Fruit fly (Drosophila melanogaster) whole organism, prepupa: ENCODE data around the gene CG9135.

Source experiments
- Blimp-1 ChIP-seq: fragments of 200-800 bp; sonication (Bioruptor generic); optimal IDR thresholded peaks from 3 replicates; lab custom pipeline; 2017; ENCODE audit warnings: missing biosample characterization, missing genetic modification characterization, mild to moderate bottlenecking, moderate library complexity, missing genetic modification reagents
- CG10669 ChIP-seq: fragments of 200-800 bp; sonication (Bioruptor generic); optimal IDR thresholded peaks from 3 replicates; lab custom pipeline; 2018; ENCODE audit warnings: missing biosample characterization, mild to moderate bottlenecking, missing genetic modification characterization, moderate library complexity
- CG11294 ChIP-seq: fragments of 200-800 bp; sonication (Bioruptor generic); IDR thresholded peaks from 2 replicates; pipeline ENCODE4 v1.3.6; 2022; ENCODE audit warnings: missing biosample characterization, missing genetic modification characterization
- CG11762 ChIP-seq: fragments of 200-800 bp; sonication (Bioruptor generic); optimal IDR thresholded peaks from 3 replicates; lab custom pipeline; 2016; ENCODE audit warnings: missing biosample characterization, missing genetic modification characterization; ENCODE audit not compliant: insufficient read depth
- CG11902 ChIP-seq: fragments of 200-800 bp; sonication (Bioruptor generic); optimal IDR thresholded peaks from 3 replicates; lab custom pipeline; 2016; ENCODE audit warnings: missing biosample characterization, missing genetic modification characterization
- CG15336 ChIP-seq: fragments of 200-800 bp; sonication (Bioruptor generic); IDR thresholded peaks from 2 replicates; pipeline ENCODE4 v1.3.6; 2022; ENCODE audit warnings: missing biosample characterization, missing genetic modification characterization
- CG1621 ChIP-seq: fragments of 200-800 bp; sonication (Bioruptor generic); optimal IDR thresholded peaks from 3 replicates; lab custom pipeline; 2018; ENCODE audit warnings: missing biosample characterization, mild to moderate bottlenecking, missing genetic modification characterization
- CG3032 ChIP-seq: fragments of 200-800 bp; optimal IDR thresholded peaks from 2 replicates; lab custom pipeline; 2019; ENCODE audit warnings: missing biosample characterization, mild to moderate bottlenecking, missing genetic modification characterization, moderate library complexity
- CG32006 ChIP-seq: fragments of 200-800 bp; sonication (Bioruptor generic); optimal IDR thresholded peaks from 3 replicates; lab custom pipeline; 2017; ENCODE audit warnings: missing biosample characterization, mild to moderate bottlenecking, missing genetic modification characterization
- CG34406 ChIP-seq: fragments of 200-800 bp; sonication (Bioruptor generic); optimal IDR thresholded peaks from 3 replicates; lab custom pipeline; 2016; ENCODE audit warnings: missing biosample characterization, missing genetic modification characterization
- CG4318 ChIP-seq: fragments of 200-800 bp; sonication (Bioruptor generic); optimal IDR thresholded peaks from 3 replicates; lab custom pipeline; 2017; ENCODE audit warnings: missing biosample characterization, mild to moderate bottlenecking, missing genetic modification characterization
- CG6276 ChIP-seq: fragments of 200-800 bp; sonication (Bioruptor generic); optimal IDR thresholded peaks from 2 replicates; lab custom pipeline; 2017; ENCODE audit warnings: missing biosample characterization, mild to moderate bottlenecking, missing genetic modification characterization
- CG6792 ChIP-seq: fragments of 200-800 bp; sonication (Bioruptor generic); optimal IDR thresholded peaks from 3 replicates; lab custom pipeline; 2016; ENCODE audit warnings: missing biosample characterization, missing genetic modification characterization
- CG6808 ChIP-seq: fragments of 200-800 bp; sonication (Bioruptor generic); optimal IDR thresholded peaks from 3 replicates; lab custom pipeline; 2017; ENCODE audit warnings: missing biosample characterization, missing genetic modification characterization, mild to moderate bottlenecking, moderate library complexity, missing genetic modification reagents
- CG8632 ChIP-seq: fragments of 200-800 bp; sonication (Bioruptor generic); optimal IDR thresholded peaks from 3 replicates; lab custom pipeline; 2016; ENCODE audit warnings: missing biosample characterization, missing genetic modification characterization
- Eip75B ChIP-seq: fragments of 200-800 bp; sonication (Bioruptor generic); optimal IDR thresholded peaks from 3 replicates; lab custom pipeline; 2016; ENCODE audit warnings: missing biosample characterization, missing genetic modification characterization
- Eip93F ChIP-seq: fragments of 200-800 bp; sonication (Bioruptor generic); optimal IDR thresholded peaks from 2 replicates; lab custom pipeline; 2016; ENCODE audit warnings: missing biosample characterization, mild to moderate bottlenecking, missing genetic modification characterization
- Ets21C ChIP-seq: fragments of 200-800 bp; sonication (Bioruptor generic); optimal IDR thresholded peaks from 3 replicates; lab custom pipeline; 2016; ENCODE audit warnings: missing biosample characterization, missing genetic modification characterization
- Hr38 ChIP-seq: sonication (Bioruptor generic); optimal IDR thresholded peaks from 2 replicates; lab custom pipeline; 2016; ENCODE audit warnings: missing biosample characterization, missing genetic modification characterization
- Hr39 ChIP-seq: fragments of 200-800 bp; sonication (Bioruptor generic); optimal IDR thresholded peaks from 2 replicates; lab custom pipeline; 2016; ENCODE audit warnings: missing biosample characterization, missing genetic modification characterization
- Hr4 ChIP-seq: fragments of 200-800 bp; sonication (Bioruptor generic); optimal IDR thresholded peaks from 3 replicates; lab custom pipeline; 2016; ENCODE audit warnings: missing biosample characterization, missing genetic modification characterization
- Met ChIP-seq: fragments of 200-800 bp; sonication (Bioruptor generic); optimal IDR thresholded peaks from 3 replicates; lab custom pipeline; 2016; ENCODE audit warnings: missing biosample characterization, missing genetic modification characterization
- OdsH ChIP-seq: fragments of 200-800 bp; sonication (Bioruptor generic); optimal IDR thresholded peaks from 3 replicates; lab custom pipeline; 2016; ENCODE audit warnings: missing biosample characterization, missing genetic modification characterization
- Sox102F ChIP-seq: fragments of 200-800 bp; sonication (Bioruptor generic); optimal IDR thresholded peaks from 2 replicates; lab custom pipeline; 2016; ENCODE audit warnings: missing biosample characterization, mild to moderate bottlenecking, missing genetic modification characterization
- Sox14 ChIP-seq: fragments of 200-800 bp; sonication (Bioruptor generic); optimal IDR thresholded peaks from 3 replicates; lab custom pipeline; 2016; ENCODE audit warnings: missing biosample characterization, missing genetic modification characterization
- acj6 ChIP-seq: fragments of 200-800 bp; sonication (Bioruptor generic); optimal IDR thresholded peaks from 3 replicates; lab custom pipeline; 2016; ENCODE audit warnings: missing biosample characterization, missing genetic modification characterization
- dac ChIP-seq: fragments of 200-800 bp; sonication (Bioruptor generic); optimal IDR thresholded peaks from 2 replicates; lab custom pipeline; 2017; ENCODE audit warnings: missing biosample characterization, mild to moderate bottlenecking, missing genetic modification characterization
- eg ChIP-seq: fragments of 200-800 bp; sonication (Bioruptor generic); IDR thresholded peaks from 3 replicates; pipeline ENCODE4 v1.3.6; 2022; ENCODE audit warnings: missing biosample characterization, missing genetic modification characterization
- lz ChIP-seq: fragments of 200-800 bp; sonication (Bioruptor generic); optimal IDR thresholded peaks from 3 replicates; lab custom pipeline; 2016; ENCODE audit warnings: missing biosample characterization, missing genetic modification characterization
- pdm3 ChIP-seq: fragments of 200-800 bp; sonication (Bioruptor generic); optimal IDR thresholded peaks from 3 replicates; lab custom pipeline; 2016; ENCODE audit warnings: missing biosample characterization, missing genetic modification characterization
- salr ChIP-seq, 2 experiments: fragments of 200-800 bp; sonication (Bioruptor generic); optimal IDR thresholded peaks; 3 replicates each; lab custom pipeline; 2016 to 2018; ENCODE audit warnings: missing biosample characterization in 2 of 2, missing genetic modification characterization in 2 of 2, mild to moderate bottlenecking in 1 of 2
- spab ChIP-seq: fragments of 200-800 bp; sonication (Bioruptor generic); optimal IDR thresholded peaks from 2 replicates; lab custom pipeline; 2017; ENCODE audit warnings: missing biosample characterization, mild to moderate bottlenecking, missing genetic modification characterization, missing genetic modification reagents
- svp ChIP-seq: fragments of 200-800 bp; sonication (Bioruptor generic); peaks from one replicate; lab custom pipeline; 2016; ENCODE audit warnings: missing biosample characterization, missing genetic modification characterization
- topi ChIP-seq: fragments of 200-800 bp; sonication (Bioruptor generic); optimal IDR thresholded peaks from 3 replicates; lab custom pipeline; 2016; ENCODE audit warnings: missing biosample characterization, missing genetic modification characterization
- vri ChIP-seq: fragments of 200-800 bp; sonication (Bioruptor generic); optimal IDR thresholded peaks from 3 replicates; lab custom pipeline; 2016; ENCODE audit warnings: missing biosample characterization, mild to moderate bottlenecking, missing genetic modification characterization

CG9135 gene

DNA sequence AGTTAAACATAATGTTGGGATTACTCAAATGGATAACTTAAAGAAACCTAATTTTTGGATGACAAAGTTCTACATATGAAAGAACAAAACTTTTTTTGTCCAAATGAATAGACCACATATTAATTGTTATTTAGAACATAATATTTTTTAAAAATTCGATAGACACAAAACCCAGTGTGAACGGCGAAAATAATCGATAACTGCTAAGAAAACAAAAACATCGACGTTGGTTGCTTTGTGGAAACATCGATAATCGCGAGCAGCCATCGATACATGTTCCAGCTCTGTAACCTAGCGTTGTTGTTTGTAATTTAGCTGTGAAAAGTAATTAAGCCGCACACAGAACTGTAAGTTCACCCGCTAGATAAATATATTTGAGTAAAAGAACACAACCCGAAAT lies at the start of gene CG9135:
CG9135 (plus strand) TSS at position 226 of the 400 bp plus-strand sequence.
- no peak for TF ChIP-seq Hr39 (GFP tag; lab: Kevin White, UChicago)
- no peak for TF ChIP-seq topi
- no peak for TF ChIP-seq Eip75B (GFP tag; lab: Kevin White, UChicago)
- TF ChIP-seq OdsH (GFP tag; lab: Kevin White, UChicago) = no peak
- no peak for TF ChIP-seq Sox14 (GFP tag; lab: Kevin White, UChicago)
- TF ChIP-seq eg (GFP tag; lab: Robert Waterston, UW) = no peak
- no peak for TF ChIP-seq CG6792 (GFP tag; lab: Kevin White, UChicago)
- TF ChIP-seq svp (GFP tag; lab: Kevin White, UChicago) = no peak
- no peak for TF ChIP-seq salr (GFP tag; optimal IDR thresholded peaks at IDR 0.05; lab: Kevin White, UChicago)
- no peak for TF ChIP-seq dac (GFP tag; lab: Kevin White, UChicago)
- TF ChIP-seq CG1621 (tag; lab: Kevin White, UChicago) = no peak
- no peak for TF ChIP-seq CG6808 (GFP tag; lab: Kevin White, UChicago)
- no peak for TF ChIP-seq vri (GFP tag; lab: Kevin White, UChicago)
- TF ChIP-seq CG11294 (GFP tag; lab: Robert Waterston, UW) = no peak
- no peak for TF ChIP-seq Hr38 (GFP tag; lab: Kevin White, UChicago)
- no peak for TF ChIP-seq pdm3 (GFP tag; lab: Kevin White, UChicago)
- no peak for TF ChIP-seq CG8632 (GFP tag; lab: Kevin White, UChicago)
- no peak for TF ChIP-seq CG6276
- no peak for TF ChIP-seq Eip93F (GFP tag; lab: Kevin White, UChicago)
- TF ChIP-seq Blimp-1 (GFP tag; lab: Kevin White, UChicago) = no peak

- peak; percentile 73 for TF ChIP-seq svp (GFP tag; lab: Kevin White, UChicago)
- TF ChIP-seq CG4318 (GFP tag; lab: Kevin White, UChicago) = no peak
- TF ChIP-seq CG15336 = 0 out of 2 replicates have a peak, but pooled peaks have one; percentile 29
- no peak for TF ChIP-seq Blimp-1 (GFP tag; lab: Kevin White, UChicago)
- TF ChIP-seq Sox14 (GFP tag; lab: Kevin White, UChicago) = no peak
Measured at dm6 chr2L:6006508-6007232, 43.9 kb upstream of the CG9135 start, which contains the start of gene Gal. Gene Gal (minus strand): TSS chr2L:6006827.

DNA sequence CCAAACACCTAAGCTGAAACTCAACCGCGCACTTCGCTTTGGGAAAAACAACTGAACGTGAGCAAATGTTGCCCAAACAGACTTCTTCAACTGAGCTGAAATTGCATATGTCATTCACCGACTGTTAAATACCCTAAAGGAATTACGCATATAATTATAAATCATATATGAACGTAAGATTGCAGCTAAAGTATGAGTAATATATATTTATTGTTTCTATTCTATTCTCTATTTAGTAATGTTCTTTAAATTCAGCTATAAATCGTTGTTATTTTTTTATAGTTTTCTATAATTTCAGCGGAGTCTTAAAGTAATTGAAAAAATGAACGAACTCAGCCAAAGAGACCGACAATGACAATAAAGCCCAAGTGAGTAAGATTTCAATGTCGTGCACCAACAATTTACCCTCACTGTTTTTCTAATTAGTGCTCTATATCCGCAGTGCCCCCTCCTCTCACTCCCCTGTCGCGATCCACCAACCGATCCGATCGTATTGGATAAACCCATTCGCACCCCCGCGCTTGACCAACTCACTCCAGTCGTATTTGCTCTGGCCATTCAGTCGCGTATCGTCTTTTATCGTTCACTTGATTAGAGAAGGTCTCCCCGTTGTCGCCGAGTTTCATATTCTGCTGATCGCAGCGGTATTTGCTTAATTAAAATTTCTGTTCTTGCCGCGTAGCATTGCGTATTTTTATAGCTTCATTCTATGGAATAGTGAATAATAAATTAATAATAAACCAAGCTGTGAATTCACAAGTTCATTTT lies 38.1 kb upstream of the CG9135 start, which contains the start of gene CG9098:
CG9098 (minus strand) TSS at position 36 of the 768 bp plus-strand sequence.
- TF ChIP-seq CG34406 (GFP tag; lab: Kevin White, UChicago) = no peak
- no peak for TF ChIP-seq CG3032
- no peak for TF ChIP-seq Sox102F (GFP tag; lab: Kevin White, UChicago)
- no peak for TF ChIP-seq spab
- no peak for TF ChIP-seq pdm3 (GFP tag; lab: Kevin White, UChicago)
- no peak for TF ChIP-seq Hr39 (GFP tag; lab: Kevin White, UChicago)
- no peak for TF ChIP-seq Met
- no peak for TF ChIP-seq acj6 (GFP tag; lab: Kevin White, UChicago)
- no peak for TF ChIP-seq CG6792 (GFP tag; lab: Kevin White, UChicago)
- no peak for TF ChIP-seq CG32006 (GFP tag; lab: Kevin White, UChicago)
- TF ChIP-seq Ets21C = no peak
- no peak for TF ChIP-seq CG10669
- no peak for TF ChIP-seq Eip75B (GFP tag; lab: Kevin White, UChicago)
- no peak for TF ChIP-seq CG1621 (tag; lab: Kevin White, UChicago)
- TF ChIP-seq lz (GFP tag; lab: Kevin White, UChicago) = no peak
- no peak for TF ChIP-seq CG11762
- TF ChIP-seq CG11902 (GFP tag; lab: Kevin White, UChicago) = no peak
- no peak for TF ChIP-seq Hr4
- TF ChIP-seq, all 60 proteins: peak for 0
